Fruit fly (Drosophila melanogaster): ENCODE data around the gene dpr9.
A peak's percentile ranks its signal among the peaks of the same experiment; 100 is the strongest.

The dpr9 gene

DNA sequence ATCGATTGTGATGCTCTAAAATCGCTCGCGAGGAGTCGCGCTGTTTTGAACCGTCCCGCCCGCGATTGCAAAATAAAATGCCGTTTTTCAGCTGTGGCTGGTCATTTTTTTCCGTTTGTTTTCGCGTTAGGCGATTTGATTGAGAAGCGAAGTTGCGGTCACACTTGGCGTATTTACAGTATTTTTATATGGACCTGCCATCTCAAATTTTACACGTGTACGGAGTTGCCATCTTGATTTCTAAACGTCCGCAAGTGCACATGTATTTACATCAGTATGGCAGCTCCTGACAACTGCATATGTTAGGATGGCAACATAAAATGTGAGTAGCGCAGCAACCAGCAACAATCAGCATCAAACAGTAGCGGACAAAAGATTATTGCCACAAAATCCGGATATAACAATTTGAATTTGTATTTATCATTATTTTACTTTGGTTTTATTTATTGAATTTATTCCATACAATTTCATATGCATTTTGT, 18.6 kb upstream of the dpr9 start, which contains the start of gene CG6966 (continued):
- TF ChIP-seq CG8632 (GFP tag; optimal IDR thresholded peaks at IDR 0.05) (peak; percentile 53), CG10669 (GFP tag; optimal IDR thresholded peaks at IDR 0.05) (peak; percentile 63), CG3919 (GFP tag; optimal IDR thresholded peaks at IDR 0.05) (peak; percentile 69), OdsH (GFP tag; optimal IDR thresholded peaks at IDR 0.05) (peak; percentile 86), Met (GFP tag; optimal IDR thresholded peaks at IDR 0.05) (peak; percentile 84), lz (GFP tag; optimal IDR thresholded peaks at IDR 0.05) (peak; percentile 94), vri (GFP tag; optimal IDR thresholded peaks at IDR 0.05) (peak; percentile 55), Ets96B (tag; optimal IDR thresholded peaks at IDR 0.05) (peak; percentile 9), Hr38 (GFP tag; optimal IDR thresholded peaks at IDR 0.05) (no peak), CG6163 (GFP tag; IDR thresholded peaks at IDR 0.05) (no peak), CG6792 (GFP tag; optimal IDR thresholded peaks at IDR 0.05) (peak; percentile 79), achi (GFP tag; optimal IDR thresholded peaks at IDR 0.05) (peak; percentile 70)

DNA sequence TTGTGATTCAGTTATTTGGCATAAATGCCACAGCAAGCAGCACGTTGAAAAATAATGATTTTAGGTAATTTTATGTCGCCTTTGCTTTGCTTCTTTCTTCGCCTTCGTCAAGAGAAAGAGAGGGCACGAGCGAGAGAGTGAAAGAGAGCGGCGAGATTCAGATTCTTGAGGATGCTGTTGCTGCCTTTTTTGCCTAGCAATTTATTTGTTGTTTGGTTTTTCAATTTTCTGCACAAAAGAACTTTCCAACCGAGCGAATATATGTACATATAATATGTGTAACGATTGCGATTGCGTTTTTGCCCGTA, 17.9 kb upstream of the dpr9 start:
- TF ChIP-seq Eip78C (GFP tag) (peak; percentile 12), CG4318 (GFP tag; optimal IDR thresholded peaks at IDR 0.05) (no peak)

DNA sequence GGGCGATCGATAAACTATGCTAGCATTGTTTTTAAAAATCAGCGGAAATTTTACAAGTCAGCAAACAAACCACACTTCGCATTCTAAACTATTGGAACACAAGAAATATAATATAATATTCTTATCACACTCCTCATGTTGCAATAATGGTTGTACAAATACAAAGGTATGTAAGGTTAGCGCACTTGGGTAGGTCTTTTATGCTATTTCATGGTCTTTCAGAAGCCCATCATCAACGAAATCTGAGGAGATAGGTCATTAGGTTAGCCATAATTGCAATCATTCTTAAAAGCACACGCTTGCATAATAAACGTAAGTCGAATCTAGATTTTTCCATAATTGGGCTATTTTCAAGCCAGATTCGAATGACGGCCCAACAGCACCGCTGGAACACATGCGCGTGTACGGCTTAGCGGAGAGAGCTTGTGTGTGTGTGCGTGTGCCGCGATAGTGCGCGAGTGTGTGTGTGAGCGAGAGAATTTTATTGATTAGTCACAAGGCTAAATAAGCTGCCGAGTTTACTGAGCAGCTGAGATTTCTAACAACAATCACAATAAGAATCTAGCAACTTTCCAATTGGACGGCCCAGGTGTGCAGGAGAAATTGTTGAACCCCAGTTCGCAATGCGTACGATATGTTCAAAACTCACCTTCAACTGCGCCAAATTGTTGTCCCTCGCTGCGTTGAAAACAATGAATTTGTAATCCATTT, 17.4 kb upstream of the dpr9 start:
- TF ChIP-seq CG8632 (GFP tag; optimal IDR thresholded peaks at IDR 0.05) (no peak), CG7368 (GFP tag; optimal IDR thresholded peaks at IDR 0.05) (no peak), Sox15 (GFP tag; optimal IDR thresholded peaks at IDR 0.05) (no peak), esn (GFP tag; optimal IDR thresholded peaks at IDR 0.05) (peak; percentile 35), CG4318 (GFP tag; optimal IDR thresholded peaks at IDR 0.05) (no peak), Eip75B (GFP tag; optimal IDR thresholded peaks at IDR 0.05) (no peak), CG32006 (GFP tag; optimal IDR thresholded peaks at IDR 0.05) (peak; percentile 38), CG1621 (tag; optimal IDR thresholded peaks at IDR 0.05) (no peak), eg (GFP tag; IDR thresholded peaks at IDR 0.05) (no peak), CG6854 (GFP tag; optimal IDR thresholded peaks at IDR 0.05) (no peak), Lpt (GFP tag; optimal IDR thresholded peaks at IDR 0.05) (no peak), achi (GFP tag; optimal IDR thresholded peaks at IDR 0.05) (peak; percentile 24), dac (GFP tag; optimal IDR thresholded peaks at IDR 0.05) (no peak), OdsH (GFP tag; optimal IDR thresholded peaks at IDR 0.05) (peak; percentile 23), pdm3 (GFP tag; optimal IDR thresholded peaks at IDR 0.05) (no peak), CG16779 (tag; optimal IDR thresholded peaks at IDR 0.05) (no peak), CG6163 (GFP tag; IDR thresholded peaks at IDR 0.05) (no peak), Hr4 (GFP tag; optimal IDR thresholded peaks at IDR 0.05) (peak; percentile 32), vri (GFP tag; optimal IDR thresholded peaks at IDR 0.05) (peak; percentile 15), Sox102F (GFP tag; optimal IDR thresholded peaks at IDR 0.05) (peak; percentile 1), lz (GFP tag; optimal IDR thresholded peaks at IDR 0.05) (no peak), CG8119 (GFP tag; IDR thresholded peaks at IDR 0.05) (no peak), ss (GFP tag; optimal IDR thresholded peaks at IDR 0.05) (peak in 1 of 2 experiments; percentile 1), CG6792 (GFP tag; optimal IDR thresholded peaks at IDR 0.05) (no peak), Smox (GFP tag; optimal IDR thresholded peaks at IDR 0.05) (no peak), CG3919 (GFP tag; optimal IDR thresholded peaks at IDR 0.05) (no peak), salr (GFP tag; optimal IDR thresholded peaks at IDR 0.05) (peak in 1 of 2 experiments; percentile 42), CG8319 (GFP tag; optimal IDR thresholded peaks at IDR 0.05) (no peak), Blimp-1 (GFP tag; optimal IDR thresholded peaks at IDR 0.05) (no peak), Hr38 (GFP tag; optimal IDR thresholded peaks at IDR 0.05) (no peak), Sox14 (GFP tag; optimal IDR thresholded peaks at IDR 0.05) (peak; percentile 19), CG10631 (GFP tag; optimal IDR thresholded peaks at IDR 0.05) (no peak), net (GFP tag; optimal IDR thresholded peaks at IDR 0.05) (no peak), CG6276 (GFP tag; optimal IDR thresholded peaks at IDR 0.05) (no peak), spab (GFP tag; optimal IDR thresholded peaks at IDR 0.05) (no peak), CG6808 (GFP tag; optimal IDR thresholded peaks at IDR 0.05) (peak; percentile 23), CG34406 (GFP tag; optimal IDR thresholded peaks at IDR 0.05) (no peak), Ets21C (GFP tag; optimal IDR thresholded peaks at IDR 0.05) (no peak), CG10669 (GFP tag; optimal IDR thresholded peaks at IDR 0.05) (no peak), Gug (GFP tag; IDR thresholded peaks at IDR 0.05) (no peak), fd59A (GFP tag; optimal IDR thresholded peaks at IDR 0.05) (no peak), cyc (GFP tag; optimal IDR thresholded peaks at IDR 0.05) (no peak)

All from whole organism, prepupa.